Fruit fly (Drosophila melanogaster) whole organism, embryonic: ENCODE data around the gene rho-5.

Experiments
- BEAF-32 ChIP-seq: fragments of 200-800 bp; sonication (Bioruptor generic); optimal IDR thresholded peaks from 3 replicates; lab custom pipeline; 2017; ENCODE audit warnings: missing biosample characterization, missing genetic modification characterization, mild to moderate bottlenecking, moderate library complexity, missing genetic modification reagents
- CG10462 ChIP-seq: fragments of 200-800 bp; sonication (Bioruptor generic); optimal IDR thresholded peaks from 2 replicates; lab custom pipeline; 2016; ENCODE audit warnings: missing biosample characterization, missing genetic modification characterization
- CG14014 ChIP-seq: fragments of 200-800 bp; sonication (Bioruptor generic); IDR thresholded peaks from 2 replicates; pipeline ENCODE4 v1.3.6; 2022; ENCODE audit warnings: missing biosample characterization, missing genetic modification characterization
- CG1529 ChIP-seq: fragments of 200-800 bp; sonication (Bioruptor generic); optimal IDR thresholded peaks from 3 replicates; lab custom pipeline; 2018; ENCODE audit warnings: missing biosample characterization, missing genetic modification characterization
- CG17186 ChIP-seq: fragments of 200-800 bp; sonication (Bioruptor generic); optimal IDR thresholded peaks from 3 replicates; lab custom pipeline; 2017; ENCODE audit warnings: missing biosample characterization, missing genetic modification reagents, missing genetic modification characterization
- CG18262 ChIP-seq: fragments of 200-800 bp; optimal IDR thresholded peaks from 3 replicates; lab custom pipeline; 2019; ENCODE audit warnings: missing biosample characterization, mild to moderate bottlenecking, missing genetic modification characterization, moderate library complexity
- CG2116 ChIP-seq: fragments of 200-800 bp; sonication (Bioruptor generic); optimal IDR thresholded peaks from 3 replicates; lab custom pipeline; 2018; ENCODE audit warnings: missing biosample characterization, mild to moderate bottlenecking, missing genetic modification characterization
- CG2120 ChIP-seq: fragments of 200-800 bp; sonication (Bioruptor generic); optimal IDR thresholded peaks from 3 replicates; lab custom pipeline; 2016; ENCODE audit warnings: missing biosample characterization, missing genetic modification characterization
- CG30403 ChIP-seq: fragments of 200-800 bp; sonication (Bioruptor generic); optimal IDR thresholded peaks from 3 replicates; lab custom pipeline; 2016; ENCODE audit warnings: missing biosample characterization, missing genetic modification characterization
- CG30431 ChIP-seq: fragments of 200-800 bp; sonication (Bioruptor generic); optimal IDR thresholded peaks from 2 replicates; lab custom pipeline; 2017; ENCODE audit warnings: missing biosample characterization, missing genetic modification characterization
- CG32532 ChIP-seq: fragments of 200-800 bp; sonication (Bioruptor generic); IDR thresholded peaks from 2 replicates; pipeline ENCODE4 v1.3.6; 2022; ENCODE audit warnings: missing biosample characterization, missing genetic modification characterization
- CG32767 ChIP-seq: fragments of 200-800 bp; sonication (Bioruptor generic); IDR thresholded peaks from 2 replicates; pipeline ENCODE4 v1.3.6; 2022; ENCODE audit warnings: missing biosample characterization, missing genetic modification characterization
- CG3407 ChIP-seq: fragments of 200-800 bp; sonication (Bioruptor generic); optimal IDR thresholded peaks from 2 replicates; lab custom pipeline; 2018; ENCODE audit warnings: missing biosample characterization, mild to moderate bottlenecking, missing genetic modification characterization
- CG34224 ChIP-seq: fragments of 200-800 bp; sonication (Bioruptor generic); IDR thresholded peaks from 3 replicates; pipeline ENCODE4 v1.3.6; 2022; ENCODE audit warnings: missing biosample characterization, missing genetic modification characterization; ENCODE audit not compliant: partially characterized antibody
- CG34376 ChIP-seq: fragments of 200-800 bp; sonication (Bioruptor generic); optimal IDR thresholded peaks from 2 replicates; lab custom pipeline; 2018; ENCODE audit warnings: missing biosample characterization, mild to moderate bottlenecking, missing genetic modification characterization
- CG3847 ChIP-seq: fragments of 200-800 bp; sonication (Bioruptor generic); IDR thresholded peaks from 2 replicates; pipeline ENCODE4 v1.3.6; 2022; ENCODE audit warnings: missing biosample characterization, missing genetic modification characterization
- CG6272 ChIP-seq: fragments of 200-800 bp; sonication (Bioruptor generic); IDR thresholded peaks from 2 replicates; pipeline ENCODE4 v1.3.6; 2022; ENCODE audit warnings: missing biosample characterization, missing genetic modification characterization
- CG6854 ChIP-seq: fragments of 200-800 bp; sonication (Bioruptor generic); optimal IDR thresholded peaks from 3 replicates; lab custom pipeline; 2017; ENCODE audit warnings: missing biosample characterization, mild to moderate bottlenecking, missing genetic modification characterization
- CG7271 ChIP-seq: fragments of 200-800 bp; sonication (Bioruptor generic); optimal IDR thresholded peaks from 2 replicates; lab custom pipeline; 2018; ENCODE audit warnings: missing biosample characterization, mild to moderate bottlenecking, missing genetic modification characterization, moderate library complexity
- CG7928 ChIP-seq: fragments of 200-800 bp; sonication (Bioruptor generic); optimal IDR thresholded peaks from 2 replicates; lab custom pipeline; 2017; ENCODE audit warnings: missing biosample characterization, mild to moderate bottlenecking, missing genetic modification characterization
- CG7987 ChIP-seq: fragments of 200-800 bp; sonication (Bioruptor generic); optimal IDR thresholded peaks from 2 replicates; lab custom pipeline; 2018; ENCODE audit warnings: missing biosample characterization, mild to moderate bottlenecking, missing genetic modification characterization, moderate library complexity
- CG9609 ChIP-seq: fragments of 200-800 bp; sonication (Bioruptor generic); optimal IDR thresholded peaks from 3 replicates; lab custom pipeline; 2016; ENCODE audit warnings: missing biosample characterization, missing genetic modification characterization
- CkIIα-i1 ChIP-seq: fragments of 200-800 bp; sonication (Bioruptor generic); IDR thresholded peaks from 2 replicates; pipeline ENCODE4 v1.3.6; 2022; ENCODE audit warnings: missing biosample characterization, missing genetic modification characterization
- D ChIP-seq, 2 experiments: fragments of 200-800 bp in 1 of 2; fragments of >200 bp in 1 of 2; sonication (Bioruptor generic) in 1 of 2; optimal IDR thresholded peaks; 2 replicates in 1 of 2; 3 replicates in 1 of 2; lab custom pipeline; 2017; ENCODE audit warnings: mild to moderate bottlenecking in 1 of 2, missing biosample characterization in 1 of 2, missing genetic modification characterization in 1 of 2, missing genetic modification reagents in 1 of 2
- D19A ChIP-seq: fragments of 200-800 bp; optimal IDR thresholded peaks from 3 replicates; lab custom pipeline; 2019; ENCODE audit warnings: missing biosample characterization, mild to moderate bottlenecking, missing genetic modification characterization, moderate library complexity
- Doc3 ChIP-seq: fragments of 200-800 bp; sonication (Bioruptor generic); IDR thresholded peaks from 3 replicates; pipeline ENCODE4 v1.3.6; 2022; ENCODE audit warnings: missing biosample characterization, missing genetic modification characterization; ENCODE audit not compliant: partially characterized antibody
- E2f2 ChIP-seq: fragments of 200-800 bp; sonication (Bioruptor generic); IDR thresholded peaks from 2 replicates; pipeline ENCODE4 v1.3.6; 2022; ENCODE audit warnings: missing biosample characterization, missing genetic modification characterization
- Eip74EF ChIP-seq, 2 experiments: fragments of 200-800 bp in 1 of 2; fragments of >200 bp in 1 of 2; sonication (Bioruptor generic) in 1 of 2; optimal IDR thresholded peaks; 2 replicates each; lab custom pipeline; 2017 to 2019; ENCODE audit warnings: missing biosample characterization in 2 of 2, missing genetic modification characterization in 2 of 2, mild to moderate bottlenecking in 1 of 2, moderate library complexity in 1 of 2
- Ets65A ChIP-seq: fragments of 200-800 bp; sonication (Bioruptor generic); peaks from one replicate; lab custom pipeline; 2016; ENCODE audit warnings: missing biosample characterization, missing genetic modification characterization
- Gsc ChIP-seq: fragments of 200-800 bp; sonication (Bioruptor generic); IDR thresholded peaks from 2 replicates; pipeline ENCODE4 v1.3.6; 2022; ENCODE audit warnings: missing biosample characterization, missing genetic modification characterization
- H15 ChIP-seq: fragments of 200-800 bp; sonication (Bioruptor generic); IDR thresholded peaks from 3 replicates; pipeline ENCODE4 v1.3.6; 2022; ENCODE audit warnings: missing biosample characterization, missing genetic modification characterization
- Hr39 ChIP-seq: fragments of >200 bp; optimal IDR thresholded peaks from 2 replicates; lab custom pipeline; 2017
- Max ChIP-seq: fragments of 200-800 bp; sonication (Bioruptor generic); optimal IDR thresholded peaks from 2 replicates; lab custom pipeline; 2016; ENCODE audit warnings: missing biosample characterization, mild to moderate bottlenecking, missing genetic modification characterization
- Xrp1 ChIP-seq: fragments of 200-800 bp; sonication (Bioruptor generic); IDR thresholded peaks from 2 replicates; pipeline ENCODE4 v1.3.6; 2022; ENCODE audit warnings: missing biosample characterization, missing genetic modification characterization
- ase ChIP-seq: fragments of 200-800 bp; sonication (Bioruptor generic); IDR thresholded peaks from 3 replicates; pipeline ENCODE4 v1.3.6; 2022; ENCODE audit warnings: missing biosample characterization, missing genetic modification characterization
- bigmax ChIP-seq: fragments of 200-800 bp; sonication (Bioruptor generic); optimal IDR thresholded peaks from 2 replicates; lab custom pipeline; 2018; ENCODE audit warnings: missing biosample characterization, mild to moderate bottlenecking, missing genetic modification characterization
- da ChIP-seq: fragments of 200-800 bp; sonication (Bioruptor generic); optimal IDR thresholded peaks from 2 replicates; lab custom pipeline; 2016; ENCODE audit warnings: missing biosample characterization, missing genetic modification characterization
- ewg ChIP-seq: fragments of 200-800 bp; sonication (Bioruptor generic); optimal IDR thresholded peaks from 3 replicates; lab custom pipeline; 2017; ENCODE audit warnings: mild to moderate bottlenecking, missing biosample characterization, missing genetic modification reagents, missing genetic modification characterization
- grau ChIP-seq: fragments of 200-800 bp; optimal IDR thresholded peaks from 3 replicates; lab custom pipeline; 2019; ENCODE audit warnings: missing biosample characterization, mild to moderate bottlenecking, missing genetic modification characterization, moderate library complexity
- grn ChIP-seq: fragments of 200-800 bp; sonication (Bioruptor generic); optimal IDR thresholded peaks from 3 replicates; lab custom pipeline; 2017; ENCODE audit warnings: missing biosample characterization, missing genetic modification characterization
- hth ChIP-seq: fragments of >200 bp; optimal IDR thresholded peaks from 2 replicates; lab custom pipeline; 2017; ENCODE audit warnings: inconsistent platforms
- inv ChIP-seq: fragments of 200-800 bp; sonication (Bioruptor generic); IDR thresholded peaks from 2 replicates; pipeline ENCODE4 v1.3.6; 2022; ENCODE audit warnings: missing biosample characterization, missing genetic modification characterization; ENCODE audit not compliant: partially characterized antibody
- knrl ChIP-seq: fragments of 200-800 bp; sonication (Bioruptor generic); IDR thresholded peaks from 3 replicates; pipeline ENCODE4 v1.3.6; 2022; ENCODE audit warnings: missing biosample characterization, missing genetic modification characterization; ENCODE audit not compliant: partially characterized antibody
- onecut ChIP-seq: fragments of 200-800 bp; sonication (Bioruptor generic); IDR thresholded peaks from 2 replicates; pipeline ENCODE4 v1.3.6; 2022; ENCODE audit warnings: missing biosample characterization, missing genetic modification characterization
- so ChIP-seq: fragments of 200-800 bp; sonication (Bioruptor generic); IDR thresholded peaks from 3 replicates; pipeline ENCODE4 v1.3.6; 2022; ENCODE audit warnings: missing biosample characterization, missing genetic modification characterization
- stc ChIP-seq: fragments of 200-800 bp; sonication (Bioruptor generic); IDR thresholded peaks from 2 replicates; pipeline ENCODE4 v1.3.6; 2022; ENCODE audit warnings: missing biosample characterization, missing genetic modification characterization
- stwl ChIP-seq: fragments of 200-800 bp; sonication (Bioruptor generic); optimal IDR thresholded peaks from 3 replicates; lab custom pipeline; 2018; ENCODE audit warnings: missing biosample characterization, mild to moderate bottlenecking, missing genetic modification characterization, moderate library complexity
- usp ChIP-seq: fragments of >200 bp; optimal IDR thresholded peaks from 2 replicates; lab custom pipeline; 2017; ENCODE audit warnings: missing biosample characterization, missing genetic modification characterization
- vnd ChIP-seq: fragments of 200-800 bp; sonication (Bioruptor generic); IDR thresholded peaks from 3 replicates; pipeline ENCODE4 v1.3.6; 2022; ENCODE audit warnings: missing biosample characterization, missing genetic modification characterization; ENCODE audit not compliant: partially characterized antibody
- wdn ChIP-seq: fragments of 200-800 bp; sonication (Bioruptor generic); IDR thresholded peaks from 2 replicates; pipeline ENCODE4 v1.3.6; 2022; ENCODE audit warnings: missing biosample characterization, missing genetic modification characterization
- wek ChIP-seq: fragments of 200-800 bp; sonication (Bioruptor generic); optimal IDR thresholded peaks from 3 replicates; lab custom pipeline; 2018; ENCODE audit warnings: missing biosample characterization, mild to moderate bottlenecking, missing genetic modification characterization, moderate library complexity

rho-5 gene

dm6 chr2L:10341405-10341804, 32.3 kb downstream of the rho-5 start, which contains the start of gene CG31715:
Gene CG31715 (plus strand): TSS chr2L:10341616.
- no peak for TF ChIP-seq Eip74EF (GFP tag; optimal IDR thresholded peaks at IDR 0.05; lab: Kevin White, UChicago)
- TF ChIP-seq da (GFP tag; lab: Kevin White, UChicago) = no peak
- TF ChIP-seq grau = peak; percentile 38
- peak; percentile 5 for TF ChIP-seq CG34376 (GFP tag; lab: Kevin White, UChicago)
- no peak for TF ChIP-seq CkIIα-i1 (GFP tag; lab: Robert Waterston, UW)
- TF ChIP-seq CG17186 (GFP tag; lab: Kevin White, UChicago) = no peak
- 0 out of 3 replicates have a peak, but pooled peaks have one; percentile 28 for TF ChIP-seq knrl (GFP tag; lab: Robert Waterston, UW)
- no peak for TF ChIP-seq so (GFP tag; lab: Robert Waterston, UW)
- TF ChIP-seq bigmax = no peak
- TF ChIP-seq H15 (GFP tag; lab: Robert Waterston, UW) = no peak
- TF ChIP-seq CG6854 (GFP tag; lab: Kevin White, UChicago) = no peak
- TF ChIP-seq Gsc (GFP tag; lab: Robert Waterston, UW) = no peak
- no peak for TF ChIP-seq CG7928
- no peak for TF ChIP-seq ewg (GFP tag; lab: Kevin White, UChicago)
- peak; percentile 72 for TF ChIP-seq CG34224
- TF ChIP-seq CG30431 (GFP tag; lab: Kevin White, UChicago) = no peak
- no peak for TF ChIP-seq vnd (GFP tag; lab: Robert Waterston, UW)
- TF ChIP-seq E2f2 (GFP tag; lab: Robert Waterston, UW) = peak; percentile 37; the same call in 1 of the 2 replicates
- TF ChIP-seq usp (GFP tag; lab: Kevin White, UChicago) = no peak
- peak; percentile 58; the same call in 1 of the 2 replicates for TF ChIP-seq CG32532 (GFP tag; lab: Robert Waterston, UW)
- TF ChIP-seq Hr39 (lab: Kevin White, UChicago) = no peak
- TF ChIP-seq CG7987 (GFP tag; lab: Kevin White, UChicago) = no peak
- TF ChIP-seq CG32767 (GFP tag; lab: Robert Waterston, UW) = no peak
- TF ChIP-seq CG9609 (GFP tag; lab: Kevin White, UChicago) = no peak
- TF ChIP-seq Doc3 = peak; percentile 38; the same call in 2 of the 3 replicates
- peak; percentile 8 for TF ChIP-seq D19A
- no peak for TF ChIP-seq Max (GFP tag; lab: Kevin White, UChicago)
- TF ChIP-seq CG1529 (GFP tag; lab: Kevin White, UChicago) = no peak
- TF ChIP-seq CG3847 (GFP tag; lab: Robert Waterston, UW) = no peak
- TF ChIP-seq CG14014 = no peak
- no peak for TF ChIP-seq grn
- TF ChIP-seq CG2116 = peak; percentile 39
- no peak for TF ChIP-seq hth (lab: Kevin White, UChicago)
- TF ChIP-seq CG6272 (GFP tag; lab: Robert Waterston, UW) = no peak
- TF ChIP-seq D (optimal IDR thresholded peaks at IDR 0.05; lab: Kevin White, UChicago) = no peak
- no peak for TF ChIP-seq D (GFP tag; optimal IDR thresholded peaks at IDR 0.05; lab: Kevin White, UChicago)
- TF ChIP-seq CG30403 = peak; percentile 16
- TF ChIP-seq CG18262 = peak; percentile 10
- peak; percentile 29; the same call in 1 of the 2 replicates for TF ChIP-seq inv (GFP tag; lab: Robert Waterston, UW)
- TF ChIP-seq wek (GFP tag; lab: Kevin White, UChicago) = no peak
- no peak for TF ChIP-seq ase (GFP tag; lab: Robert Waterston, UW)
- peak; percentile 23 for TF ChIP-seq CG2120 (GFP tag; lab: Kevin White, UChicago)
- no peak for TF ChIP-seq wdn (GFP tag; lab: Robert Waterston, UW)
- TF ChIP-seq onecut (GFP tag; lab: Robert Waterston, UW) = no peak
- 0 out of 2 replicates have a peak, but pooled peaks have one; percentile 22 for TF ChIP-seq Xrp1 (GFP tag; lab: Robert Waterston, UW)
- TF ChIP-seq BEAF-32 (GFP tag; lab: Kevin White, UChicago) = peak; percentile 67
- peak; percentile 4 for TF ChIP-seq CG10462
- TF ChIP-seq CG3407 (GFP tag; lab: Kevin White, UChicago) = no peak
- TF ChIP-seq Ets65A (GFP tag; lab: Kevin White, UChicago) = peak; percentile 51
- no peak for TF ChIP-seq stc
- TF ChIP-seq CG7271 = no peak
- TF ChIP-seq stwl (tag; lab: Kevin White, UChicago) = peak; percentile 56
